Worm (Caenorhabditis elegans) whole organism, midembryonic: ENCODE results near the gene scl-10.

ENCODE experiments used
- cog-1 ChIP-seq: sonication (generic microtip); optimal IDR thresholded peaks from 2 replicates; lab custom pipeline; 2016; ENCODE audit warnings: missing genetic modification characterization, missing compliant biosample characterization
- flt-1 ChIP-seq: fragments of 200-800 bp; sonication (Bioruptor generic); IDR thresholded peaks from 2 replicates; pipeline ENCODE4 v1.3.6; 2022; ENCODE audit warnings: missing genetic modification characterization, missing compliant biosample characterization
- med-1 ChIP-seq: sonication (generic microtip); optimal IDR thresholded peaks from 2 replicates; lab custom pipeline; 2017; ENCODE audit warnings: missing genetic modification characterization, mild to moderate bottlenecking, missing compliant biosample characterization, antibody characterized with exemption, missing genetic modification reagents; ENCODE audit not compliant: insufficient read depth
- ref-1 ChIP-seq: fragments of 200-800 bp; sonication (Bioruptor generic); conservative IDR thresholded peaks from 2 replicates; pipeline ENCODE4 v1.3.6; 2022; ENCODE audit warnings: missing genetic modification reagents, missing genetic modification characterization, missing compliant biosample characterization
- ztf-23 ChIP-seq: fragments of 200-800 bp; sonication (Bioruptor generic); IDR thresholded peaks from 2 replicates; pipeline ENCODE4 v1.3.6; 2022; ENCODE audit warnings: missing genetic modification reagents, missing genetic modification characterization, missing compliant biosample characterization

DNA sequence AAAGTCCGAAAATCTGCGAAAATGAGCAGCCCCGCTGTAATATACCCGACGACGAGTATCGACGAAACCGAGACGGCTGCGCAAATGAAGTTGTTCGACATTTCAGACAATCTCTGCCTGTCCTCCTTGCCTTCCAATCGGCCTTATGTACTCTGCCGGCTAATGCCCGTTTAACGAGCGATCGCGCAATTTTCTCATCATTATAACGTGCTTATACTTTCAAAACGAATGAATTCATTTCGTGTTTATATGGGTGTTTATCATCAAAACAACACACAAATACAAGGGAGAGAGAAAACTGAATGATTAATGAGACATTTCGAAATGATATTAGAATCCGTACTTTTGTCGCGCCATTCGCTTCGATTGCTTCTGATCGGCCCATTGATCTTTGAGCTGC, 42.7 kb downstream of the scl-10 start, which contains the start of gene col-132:
- TF ChIP-seq cog-1 (tag; lab: Kevin White, UChicago) (no peak), med-1 (GFP tag; lab: Kevin White, UChicago) (no peak), flt-1 (GFP tag; lab: Robert Waterston, UW) (no peak), ztf-23 (GFP tag; lab: Robert Waterston, UW) (no peak), ref-1 (GFP tag; lab: Robert Waterston, UW) (no peak)
